Worm (Caenorhabditis elegans) whole organism, early embryonic: ENCODE measurements around the gene twk-12.

Experiments used
- ama-1 ChIP-seq: fragments of 150-350 bp; optimal IDR thresholded peaks from 2 replicates; lab custom pipeline; 2014
- ceh-13 ChIP-seq: fragments of 200-800 bp; sonication (Bioruptor generic); optimal IDR thresholded peaks from 2 replicates; lab custom pipeline; 2018; ENCODE audit warnings: mild to moderate bottlenecking, missing genetic modification characterization, missing compliant biosample characterization

DNA sequence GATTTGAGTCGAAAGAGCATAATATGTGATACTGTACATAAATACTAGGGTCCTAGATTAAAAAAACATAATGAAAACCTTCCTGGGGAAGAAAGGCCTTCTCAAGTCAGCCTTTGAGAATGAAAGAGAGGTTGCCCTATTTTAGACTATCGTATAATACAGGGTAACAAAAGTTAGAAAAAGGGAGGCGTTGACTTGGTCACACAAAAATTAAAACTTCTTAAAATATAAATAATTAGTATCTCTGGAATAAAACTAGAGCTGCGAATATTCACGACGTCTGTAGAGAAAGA lies 45.2 kb downstream of the twk-12 start:
- TF ChIP-seq ama-1 (no peak), ceh-13 (no peak)
